Worm (Caenorhabditis elegans): ENCODE results near the gene tgn-38.
A peak's percentile ranks its signal among the peaks of the same experiment; 100 is the strongest.

DNA sequence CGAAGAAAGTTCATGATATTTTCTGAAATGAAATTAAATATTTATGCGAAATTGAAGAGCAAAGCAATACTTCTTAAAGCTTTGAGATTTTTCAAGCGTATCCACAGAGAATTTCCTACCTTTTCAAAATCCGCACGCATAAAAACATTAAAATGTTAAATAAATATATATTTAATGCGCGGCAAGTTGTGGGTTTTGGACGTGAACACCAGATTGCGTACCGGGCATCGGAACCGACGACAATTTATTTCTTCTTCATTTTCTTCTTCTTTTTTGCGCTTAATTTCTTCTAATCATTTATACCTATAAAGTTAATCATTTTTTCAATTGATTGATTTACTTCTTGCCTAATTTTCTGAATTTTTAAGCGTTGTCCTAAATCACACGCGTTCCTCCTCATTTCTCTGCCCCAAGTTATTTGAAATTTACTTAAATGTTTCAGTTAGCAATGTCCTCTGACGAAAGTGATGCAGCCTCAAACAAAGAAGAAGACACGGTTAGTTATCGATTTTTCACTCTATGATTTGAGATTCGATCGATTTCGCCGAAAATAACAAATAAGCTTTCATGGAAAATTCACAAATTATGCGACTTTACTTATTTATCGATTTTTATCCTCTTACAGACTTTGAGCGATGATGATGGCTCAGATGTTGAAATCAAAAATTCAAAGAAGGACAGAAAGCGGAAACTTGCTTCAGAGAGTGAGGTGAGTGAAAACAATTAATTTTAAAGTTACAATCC lies 22.2 kb upstream of the tgn-38 start, which contains the start of the genes bre-5 and spt-5:
- TF ChIP-seq unc-62 (GFP tag; optimal IDR thresholded peaks at IDR 0.05 in 1 of 2) (peak in 1 of 2 experiments; percentile 8), unc-62 (tag; optimal IDR thresholded peaks at IDR 0.05) (no peak), ztf-11 (tag; optimal IDR thresholded peaks at IDR 0.05) (no peak), Y75B8A.6 (GFP tag; IDR thresholded peaks at IDR 0.05) (no peak), lin-39 (tag; optimal IDR thresholded peaks at IDR 0.05) (no peak), nhr-237 (tag; optimal IDR thresholded peaks at IDR 0.05) (no peak), mep-1 (tag; optimal IDR thresholded peaks at IDR 0.05) (no peak), F49E8.2 (tag; optimal IDR thresholded peaks at IDR 0.05; ENCODE audit: borderline replicate concordance) (no peak), nhr-11 (tag; optimal IDR thresholded peaks at IDR 0.05) (no peak), daf-19 (GFP tag; conservative IDR thresholded peaks at IDR 0.05) (no peak), snpc-4 (tag; optimal IDR thresholded peaks at IDR 0.05) (no peak), ZK546.5 (tag; optimal IDR thresholded peaks at IDR 0.05) (no peak), saeg-2 (GFP tag; IDR thresholded peaks at IDR 0.05) (no peak), set-16 (GFP tag; IDR thresholded peaks at IDR 0.05) (no peak), daf-8 (GFP tag; IDR thresholded peaks at IDR 0.05) (no peak)
